Worm (Caenorhabditis elegans) whole organism, L2 larva: Measurements from ENCODE around the gene K07H8.8.
A peak's percentile ranks its signal among the peaks of the same experiment; 100 is the strongest.

Experiments
- C34F6.9 ChIP-seq: fragments of 150-350 bp; optimal IDR thresholded peaks from 2 replicates; lab custom pipeline; 2014; ENCODE audit warnings: missing biosample characterization, missing genetic modification characterization
- F13H6.1 ChIP-seq: sonication (generic microtip); optimal IDR thresholded peaks from 2 replicates; lab custom pipeline; 2016; ENCODE audit warnings: missing genetic modification characterization, missing compliant biosample characterization
- R02D3.7 ChIP-seq: fragments of 150-350 bp; optimal IDR thresholded peaks from 2 replicates; lab custom pipeline; 2014; ENCODE audit warnings: missing biosample characterization, missing genetic modification characterization
- ZK546.5 ChIP-seq: sonication (generic microtip); optimal IDR thresholded peaks from 2 replicates; lab custom pipeline; 2017; ENCODE audit warnings: missing biosample characterization, missing genetic modification characterization
- alr-1 ChIP-seq: fragments of 150-350 bp; optimal IDR thresholded peaks from 2 replicates; lab custom pipeline; 2014; ENCODE audit warnings: missing biosample characterization, missing genetic modification characterization
- aly-2 ChIP-seq: fragments of 150-350 bp; optimal IDR thresholded peaks from 2 replicates; lab custom pipeline; 2014; ENCODE audit warnings: missing biosample characterization, missing genetic modification characterization
- ama-1 ChIP-seq: fragments of 150-350 bp; optimal IDR thresholded peaks from 2 replicates; lab custom pipeline; 2018; ENCODE audit warnings: inconsistent platforms
- ceh-16 ChIP-seq: fragments of 150-350 bp; optimal IDR thresholded peaks from 2 replicates; lab custom pipeline; 2014; ENCODE audit warnings: missing biosample characterization, missing genetic modification characterization
- ceh-82 ChIP-seq: fragments of 150-350 bp; optimal IDR thresholded peaks from 2 replicates; lab custom pipeline; 2014; ENCODE audit warnings: missing biosample characterization, missing genetic modification characterization
- crh-2 ChIP-seq: sonication (generic microtip); optimal IDR thresholded peaks from 2 replicates; lab custom pipeline; 2017; ENCODE audit warnings: missing biosample characterization, missing genetic modification characterization
- dmd-4 ChIP-seq: sonication (generic microtip); optimal IDR thresholded peaks from 2 replicates; lab custom pipeline; 2017; ENCODE audit warnings: missing biosample characterization, missing genetic modification characterization
- egl-27 ChIP-seq: sonication (generic microtip); optimal IDR thresholded peaks from 3 replicates; lab custom pipeline; 2017; ENCODE audit warnings: missing biosample characterization, missing genetic modification reagents, missing genetic modification characterization
- fos-1 ChIP-seq: fragments of 150-350 bp; optimal IDR thresholded peaks from 2 replicates; lab custom pipeline; 2014; ENCODE audit warnings: missing biosample characterization, missing genetic modification characterization
- gmeb-1 ChIP-seq: fragments of 150-350 bp; optimal IDR thresholded peaks from 2 replicates; lab custom pipeline; 2014; ENCODE audit warnings: missing biosample characterization, missing genetic modification characterization
- lin-13 ChIP-seq: fragments of 150-350 bp; optimal IDR thresholded peaks from 2 replicates; lab custom pipeline; 2014; ENCODE audit warnings: missing biosample characterization, missing genetic modification reagents, missing genetic modification characterization
- lin-39 ChIP-seq: fragments of 150-350 bp; optimal IDR thresholded peaks from 2 replicates; lab custom pipeline; 2014; ENCODE audit warnings: missing biosample characterization, missing genetic modification reagents, missing genetic modification characterization
- lsy-2 ChIP-seq, 2 experiments: fragments of 150-350 bp in 1 of 2; sonication (generic microtip) in 1 of 2; optimal IDR thresholded peaks; 2 replicates each; lab custom pipeline; 2014 to 2017; ENCODE audit warnings: missing biosample characterization in 2 of 2, missing genetic modification characterization in 2 of 2
- mbf-1 ChIP-seq: sonication (generic microtip); optimal IDR thresholded peaks from 2 replicates; lab custom pipeline; 2017; ENCODE audit warnings: missing biosample characterization, missing genetic modification characterization
- nhr-11 ChIP-seq: fragments of 150-350 bp; optimal IDR thresholded peaks from 2 replicates; lab custom pipeline; 2014; ENCODE audit warnings: missing biosample characterization, missing genetic modification characterization
- nhr-12 ChIP-seq: fragments of 150-350 bp; optimal IDR thresholded peaks from 2 replicates; lab custom pipeline; 2014; ENCODE audit warnings: missing biosample characterization, missing genetic modification characterization
- nhr-129 ChIP-seq: fragments of 150-350 bp; optimal IDR thresholded peaks from 2 replicates; lab custom pipeline; 2014; ENCODE audit warnings: missing biosample characterization, missing genetic modification characterization
- nhr-21 ChIP-seq: fragments of 150-350 bp; optimal IDR thresholded peaks from 2 replicates; lab custom pipeline; 2014; ENCODE audit warnings: missing biosample characterization, missing genetic modification characterization
- nhr-23 ChIP-seq: fragments of 150-350 bp; optimal IDR thresholded peaks from 2 replicates; lab custom pipeline; 2014; ENCODE audit warnings: missing biosample characterization, missing genetic modification reagents, missing genetic modification characterization
- nhr-237 ChIP-seq: fragments of 150-350 bp; optimal IDR thresholded peaks from 2 replicates; lab custom pipeline; 2014; ENCODE audit warnings: missing biosample characterization, missing genetic modification characterization
- nhr-25 ChIP-seq: fragments of 150-350 bp; sonication (generic microtip); optimal IDR thresholded peaks from 3 replicates; lab custom pipeline; 2014; ENCODE audit warnings: missing biosample characterization, missing genetic modification characterization
- nhr-6 ChIP-seq: fragments of 150-350 bp; optimal IDR thresholded peaks from 2 replicates; lab custom pipeline; 2014; ENCODE audit warnings: missing biosample characterization, missing genetic modification characterization
- nhr-77 ChIP-seq: fragments of 150-350 bp; optimal IDR thresholded peaks from 2 replicates; lab custom pipeline; 2014; ENCODE audit warnings: missing biosample characterization, missing genetic modification characterization
- skn-1 ChIP-seq: sonication (generic microtip); optimal IDR thresholded peaks from 2 replicates; lab custom pipeline; 2017; ENCODE audit warnings: missing biosample characterization, missing genetic modification characterization
- sma-3 ChIP-seq: sonication (generic microtip); optimal IDR thresholded peaks from 2 replicates; lab custom pipeline; 2016; ENCODE audit warnings: missing genetic modification reagents, missing genetic modification characterization, missing compliant biosample characterization
- sma-9 ChIP-seq, 2 experiments: fragments of 150-350 bp in 1 of 2; sonication (generic microtip) in 1 of 2; optimal IDR thresholded peaks; 2 replicates each; lab custom pipeline; 2014 to 2016; ENCODE audit warnings: missing genetic modification characterization in 2 of 2, mild to moderate bottlenecking in 1 of 2, missing biosample characterization in 1 of 2, missing compliant biosample characterization in 1 of 2, missing genetic modification reagents in 1 of 2, moderate library complexity in 1 of 2
- snpc-4 ChIP-seq: fragments of 150-350 bp; optimal IDR thresholded peaks from 2 replicates; lab custom pipeline; 2014; ENCODE audit warnings: missing biosample characterization, missing genetic modification characterization
- unc-39 ChIP-seq: fragments of 150-350 bp; optimal IDR thresholded peaks from 2 replicates; lab custom pipeline; 2014; ENCODE audit warnings: missing biosample characterization, missing genetic modification characterization
- unc-55 ChIP-seq: fragments of 150-350 bp; sonication (generic microtip); optimal IDR thresholded peaks from 3 replicates; lab custom pipeline; 2014; ENCODE audit warnings: missing biosample characterization, missing genetic modification reagents, missing genetic modification characterization
- zag-1 ChIP-seq: fragments of 150-350 bp; optimal IDR thresholded peaks from 2 replicates; lab custom pipeline; 2014; ENCODE audit warnings: missing biosample characterization, missing genetic modification characterization
- ztf-11 ChIP-seq: sonication (generic microtip); optimal IDR thresholded peaks from 2 replicates; lab custom pipeline; 2017; ENCODE audit warnings: missing biosample characterization, missing genetic modification characterization

Gene K07H8.8

DNA sequence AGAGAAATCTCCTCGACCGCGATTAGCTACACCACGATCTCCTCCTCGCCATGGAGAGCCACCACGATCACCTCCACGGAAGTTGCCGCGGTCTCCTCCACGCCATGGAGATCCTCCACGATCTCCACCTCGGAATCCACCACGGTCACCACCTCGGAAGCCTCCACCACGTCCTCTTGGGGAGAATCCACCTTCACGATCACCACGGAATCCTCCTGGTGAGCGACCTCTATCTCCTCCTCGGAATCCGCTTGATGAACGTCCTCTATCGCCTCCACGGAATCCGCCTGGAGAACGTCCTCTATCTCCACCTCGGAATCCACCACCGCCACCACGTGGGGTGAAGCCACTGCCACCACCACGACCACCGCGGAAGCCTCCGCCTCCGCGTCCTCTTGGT, 20.9 kb upstream of the K07H8.8 start:
- TF ChIP-seq aly-2 (no peak), nhr-25 (tag; lab: Kevin White, UChicago) (no peak), lin-39 (tag; lab: Kevin White, UChicago) (no peak), ztf-11 (tag; lab: Kevin White, UChicago) (no peak), F13H6.1 (tag; lab: Kevin White, UChicago) (no peak)

DNA sequence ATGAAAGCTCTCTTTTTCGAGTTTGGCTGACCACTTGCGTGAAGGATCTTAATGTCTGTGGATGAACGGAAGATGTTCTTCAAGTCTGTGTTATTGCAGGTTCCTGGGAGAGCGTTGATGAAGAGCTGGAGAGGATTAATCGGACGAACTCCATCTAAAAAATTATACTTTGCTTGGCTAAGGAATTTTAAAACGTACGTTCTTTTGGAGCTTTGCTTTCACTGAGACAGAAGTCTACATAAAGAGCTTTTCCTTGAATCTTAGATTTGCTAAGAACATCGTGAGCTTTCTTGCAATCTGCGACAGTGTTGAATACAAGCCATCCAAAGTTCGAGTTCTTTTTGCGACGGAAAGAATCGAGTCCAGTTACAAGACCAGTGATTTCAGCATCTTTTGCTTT, 19.1 kb upstream of the K07H8.8 start:
- TF ChIP-seq sma-3 (no peak), nhr-11 (no peak), ceh-82 (tag; lab: Kevin White, UChicago) (no peak), nhr-77 (no peak), ztf-11 (tag; lab: Kevin White, UChicago) (no peak), aly-2 (no peak), skn-1 (tag; lab: Kevin White, UChicago) (no peak), mbf-1 (tag; lab: Kevin White, UChicago) (no peak), gmeb-1 (tag; lab: Kevin White, UChicago) (no peak), nhr-6 (tag; lab: Kevin White, UChicago) (no peak), nhr-23 (tag; lab: Kevin White, UChicago) (no peak), egl-27 (tag; lab: Kevin White, UChicago) (no peak), unc-39 (tag; lab: Kevin White, UChicago) (no peak), nhr-21 (tag; lab: Kevin White, UChicago) (no peak), snpc-4 (tag; lab: Kevin White, UChicago) (no peak), zag-1 (tag; lab: Kevin White, UChicago) (no peak)

DNA sequence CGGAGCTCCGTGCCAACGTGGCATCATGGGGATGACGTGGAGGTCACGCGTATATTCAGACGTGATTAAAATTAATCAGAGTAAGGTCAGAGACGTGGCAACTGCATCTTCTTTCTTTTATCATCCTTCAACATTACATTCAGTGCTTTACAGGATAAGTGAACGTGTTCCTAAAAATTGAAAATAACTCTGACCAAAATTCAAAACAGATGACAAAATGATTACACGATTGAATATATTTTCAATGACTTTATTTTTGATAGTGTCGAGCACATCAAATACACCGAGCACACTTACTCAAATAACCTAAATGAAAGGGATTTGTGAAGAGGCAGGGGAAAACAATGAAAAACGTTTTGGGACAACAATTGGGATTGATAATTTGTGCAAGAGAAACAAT, 18.1 kb upstream of the K07H8.8 start, which contains the start of gene K07H8.9:
TSS of gene K07H8.9 (minus strand) at position 125 of the 400 bp plus-strand sequence.
- no peak for TF ChIP-seq nhr-12
- no peak for TF ChIP-seq lin-13 (GFP tag; lab: Kevin White, UChicago)
- no peak for TF ChIP-seq C34F6.9 (tag; lab: Kevin White, UChicago)
- no peak for TF ChIP-seq sma-9 (GFP tag; optimal IDR thresholded peaks at IDR 0.05; lab: Kevin White, UChicago)
- TF ChIP-seq sma-9 (tag; optimal IDR thresholded peaks at IDR 0.05; lab: Kevin White, UChicago), result no peak
- TF ChIP-seq unc-55 (GFP tag; lab: Kevin White, UChicago), result no peak
- TF ChIP-seq nhr-11, result no peak
- no peak for TF ChIP-seq nhr-21 (tag; lab: Kevin White, UChicago)
- no peak for TF ChIP-seq ceh-16
- no peak for TF ChIP-seq alr-1 (tag; lab: Kevin White, UChicago)
- TF ChIP-seq lsy-2 (tag; optimal IDR thresholded peaks at IDR 0.05; lab: Kevin White, UChicago), result no peak
- TF ChIP-seq nhr-77, result no peak

DNA sequence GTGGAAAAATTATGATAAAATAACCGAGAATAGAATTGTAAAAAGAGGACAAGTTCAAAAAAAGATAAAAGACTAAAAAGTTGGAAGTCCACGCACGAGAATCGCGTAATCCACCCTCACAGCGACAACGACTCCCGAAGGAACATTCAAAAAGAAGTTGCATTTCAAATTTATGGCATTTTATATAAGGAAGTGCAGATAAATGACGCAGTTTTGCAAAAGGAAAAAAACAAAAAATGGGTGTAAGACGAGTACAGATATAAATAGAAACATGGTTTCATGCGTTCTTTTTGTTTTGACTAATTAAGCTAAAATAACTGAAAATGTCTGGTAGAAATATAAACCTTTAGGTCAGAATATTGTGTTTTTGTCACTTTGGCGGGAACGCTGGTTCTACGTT, 15.0 kb upstream of the K07H8.8 start:
- TF ChIP-seq lin-13 (GFP tag; lab: Kevin White, UChicago) (no peak), nhr-237 (tag; lab: Kevin White, UChicago) (no peak), dmd-4 (tag; lab: Kevin White, UChicago) (no peak), crh-2 (tag; lab: Kevin White, UChicago) (no peak), unc-55 (GFP tag; lab: Kevin White, UChicago) (peak; percentile 63), ZK546.5 (tag; lab: Kevin White, UChicago) (no peak)

DNA sequence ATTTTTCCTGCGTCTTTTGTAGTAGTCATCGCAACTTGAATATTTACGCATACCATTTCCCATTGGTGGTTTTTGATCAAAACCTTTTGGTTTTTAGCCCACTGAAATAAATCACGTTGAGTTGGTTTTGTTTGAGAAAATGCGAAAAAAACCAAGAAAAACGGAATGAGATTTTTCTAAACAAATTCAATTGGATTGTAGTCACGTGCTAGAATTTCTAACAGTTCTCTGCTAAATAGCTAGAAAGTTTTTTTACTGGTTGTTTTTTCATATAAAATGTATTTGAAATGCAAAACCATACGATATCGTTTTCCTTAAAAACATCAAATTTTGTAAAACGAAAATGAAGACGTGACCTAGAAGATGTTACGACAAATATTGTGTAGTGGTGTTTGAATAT, 8.4 kb upstream of the K07H8.8 start, which contains the start of gene K07H8.12:
TSS of gene K07H8.12 (minus strand) at position 101 of the 400 bp plus-strand sequence.
- TF ChIP-seq nhr-77, result no peak
- no peak for TF ChIP-seq aly-2
- TF ChIP-seq zag-1 (tag; lab: Kevin White, UChicago), result no peak
- TF ChIP-seq ztf-11 (tag; lab: Kevin White, UChicago), result no peak
- no peak for TF ChIP-seq egl-27 (tag; lab: Kevin White, UChicago)
- TF ChIP-seq unc-39 (tag; lab: Kevin White, UChicago), result no peak
- no peak for TF ChIP-seq mbf-1 (tag; lab: Kevin White, UChicago)
- TF ChIP-seq lin-13 (GFP tag; lab: Kevin White, UChicago), result no peak

DNA sequence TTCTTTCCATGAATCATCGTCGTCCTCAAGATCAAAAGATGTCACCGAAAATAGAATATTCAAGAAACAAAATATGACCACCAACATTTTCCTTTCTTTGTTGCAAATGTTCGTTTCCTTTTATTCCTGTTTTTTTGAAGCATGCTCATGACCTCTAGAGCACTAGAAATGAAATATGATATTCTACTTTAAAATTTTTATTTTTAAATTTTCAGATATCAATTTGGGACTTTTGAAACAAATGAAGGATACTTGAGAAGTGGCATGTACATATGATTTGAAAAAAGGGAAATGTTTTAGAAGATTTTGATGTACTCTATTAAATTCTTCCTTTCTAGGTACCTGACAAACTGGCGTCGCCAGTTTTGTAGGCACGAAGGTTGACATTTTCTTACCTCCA, 7.0 kb upstream of the K07H8.8 start, which contains the start of gene K07H8.11:
TSS of gene K07H8.11 (minus strand) at position 101 of the 400 bp plus-strand sequence.
- TF ChIP-seq ZK546.5 (tag; lab: Kevin White, UChicago) (no peak), ama-1 (lab: Kevin White, UChicago) (no peak), R02D3.7 (tag; lab: Kevin White, UChicago) (no peak), nhr-12 (no peak), aly-2 (no peak), unc-39 (tag; lab: Kevin White, UChicago) (no peak), fos-1 (tag; lab: Kevin White, UChicago) (no peak), alr-1 (tag; lab: Kevin White, UChicago) (no peak), nhr-129 (tag; lab: Kevin White, UChicago) (no peak), crh-2 (tag; lab: Kevin White, UChicago) (no peak), ceh-16 (no peak), sma-9 (GFP tag; optimal IDR thresholded peaks at IDR 0.05; lab: Kevin White, UChicago) (no peak), sma-9 (tag; optimal IDR thresholded peaks at IDR 0.05; lab: Kevin White, UChicago) (no peak)
